Worm (Caenorhabditis elegans) whole organism, young adult: ENCODE data around the gene crb-1.

Experiments
- B0261.1 ChIP-seq: sonication (generic microtip); optimal IDR thresholded peaks from 2 replicates; lab custom pipeline; 2016; ENCODE audit warnings: mild to moderate bottlenecking, missing genetic modification characterization, moderate library complexity, missing compliant biosample characterization
- B0336.3 ChIP-seq: fragments of 200-800 bp; sonication (Bioruptor generic); IDR thresholded peaks from 2 replicates; pipeline ENCODE4 v1.3.6; 2022; ENCODE audit warnings: missing genetic modification characterization, missing compliant biosample characterization
- C06A6.2 ChIP-seq: fragments of 200-800 bp; sonication (Bioruptor generic); conservative IDR thresholded peaks from 2 replicates; pipeline ENCODE4 v1.3.6; 2022; ENCODE audit warnings: missing genetic modification characterization, missing compliant biosample characterization
- F10E7.11 ChIP-seq: sonication (generic microtip); optimal IDR thresholded peaks from 2 replicates; lab custom pipeline; 2017; ENCODE audit warnings: mild to moderate bottlenecking, missing genetic modification characterization, moderate library complexity, missing compliant biosample characterization
- F23B12.7 ChIP-seq: sonication (generic microtip); optimal IDR thresholded peaks from 2 replicates; lab custom pipeline; 2017; ENCODE audit warnings: missing genetic modification characterization, mild to moderate bottlenecking, missing compliant biosample characterization, antibody characterized with exemption, moderate library complexity; ENCODE audit not compliant: insufficient read depth
- F33H1.4 ChIP-seq: fragments of 200-800 bp; sonication (Bioruptor generic); IDR thresholded peaks from 2 replicates; pipeline ENCODE4 v1.3.6; 2022; ENCODE audit warnings: missing genetic modification reagents, missing genetic modification characterization, missing compliant biosample characterization
- F37B4.10 ChIP-seq: fragments of 200-800 bp; sonication (Bioruptor generic); IDR thresholded peaks from 2 replicates; pipeline ENCODE4 v1.3.6; 2022; ENCODE audit warnings: missing genetic modification characterization, missing compliant biosample characterization
- F55B11.4 ChIP-seq: sonication (generic microtip); optimal IDR thresholded peaks from 2 replicates; lab custom pipeline; 2016; ENCODE audit warnings: missing compliant biosample characterization, missing genetic modification characterization, borderline replicate concordance; ENCODE audit not compliant: insufficient read depth
- F57C9.4 ChIP-seq: sonication (generic microtip); optimal IDR thresholded peaks from 2 replicates; lab custom pipeline; 2017; ENCODE audit warnings: mild to moderate bottlenecking, missing genetic modification characterization, missing compliant biosample characterization
- K11D2.4 ChIP-seq: fragments of 200-800 bp; sonication (Bioruptor generic); IDR thresholded peaks from 2 replicates; pipeline ENCODE4 v1.3.6; 2022; ENCODE audit warnings: missing genetic modification reagents, missing genetic modification characterization, missing compliant biosample characterization
- T07F8.4 ChIP-seq: sonication (generic microtip); optimal IDR thresholded peaks from 2 replicates; lab custom pipeline; 2016; ENCODE audit warnings: mild to moderate bottlenecking, missing genetic modification characterization, moderate library complexity, missing compliant biosample characterization
- Y56A3A.18 ChIP-seq: fragments of 200-800 bp; sonication (Bioruptor generic); IDR thresholded peaks from 2 replicates; pipeline ENCODE4 v1.3.6; 2022; ENCODE audit warnings: missing genetic modification reagents, missing genetic modification characterization, missing compliant biosample characterization
- Y67H2A.10 ChIP-seq: fragments of 200-800 bp; sonication (Bioruptor generic); conservative IDR thresholded peaks from 2 replicates; pipeline ENCODE4 v1.3.6; 2022; ENCODE audit warnings: missing genetic modification reagents, missing genetic modification characterization, missing compliant biosample characterization
- ama-1 ChIP-seq, 3 experiments: fragments of 150-350 bp in 1 of 3; sonication (generic microtip) in 2 of 3; optimal IDR thresholded peaks; 2 replicates each; lab custom pipeline; 2014 to 2018; ENCODE audit warnings: missing biosample characterization in 2 of 3, missing genetic modification characterization in 2 of 3, missing genetic modification reagents in 2 of 3
- atf-7 ChIP-seq: sonication (generic microtip); optimal IDR thresholded peaks from 2 replicates; lab custom pipeline; 2017; ENCODE audit warnings: mild to moderate bottlenecking, missing genetic modification characterization, missing compliant biosample characterization
- cebp-2 ChIP-seq: fragments of 200-800 bp; sonication (Bioruptor generic); IDR thresholded peaks from 2 replicates; pipeline ENCODE4 v1.3.6; 2022; ENCODE audit warnings: missing genetic modification characterization, missing compliant biosample characterization
- ceh-100 ChIP-seq: fragments of 200-800 bp; sonication (Bioruptor generic); IDR thresholded peaks from 2 replicates; pipeline ENCODE4 v1.3.6; 2022; ENCODE audit warnings: missing genetic modification reagents, missing genetic modification characterization, missing compliant biosample characterization
- die-1 ChIP-seq: sonication (generic microtip); optimal IDR thresholded peaks from 2 replicates; lab custom pipeline; 2016; ENCODE audit warnings: missing genotype, mild to moderate bottlenecking, missing genetic modification characterization, missing compliant biosample characterization
- hrde-1 ChIP-seq: sonication (generic microtip); optimal IDR thresholded peaks from 2 replicates; lab custom pipeline; 2016; ENCODE audit warnings: missing genetic modification characterization, mild to moderate bottlenecking, missing compliant biosample characterization, moderate library complexity, missing genotype, missing genetic modification reagents, borderline replicate concordance
- lin-26 ChIP-seq: fragments of 200-800 bp; sonication (Bioruptor generic); IDR thresholded peaks from 2 replicates; pipeline ENCODE4 v1.3.6; 2022; ENCODE audit warnings: missing genetic modification reagents, missing genetic modification characterization, missing compliant biosample characterization
- lin-40 ChIP-seq: sonication (generic microtip); optimal IDR thresholded peaks from 2 replicates; lab custom pipeline; 2016; ENCODE audit warnings: missing genetic modification characterization, mild to moderate bottlenecking, missing compliant biosample characterization, missing genotype, missing genetic modification reagents
- nfya-1 ChIP-seq: sonication (generic microtip); optimal IDR thresholded peaks from 2 replicates; lab custom pipeline; 2017; ENCODE audit warnings: antibody characterized with exemption, missing compliant biosample characterization, missing genetic modification characterization, borderline replicate concordance; ENCODE audit not compliant: insufficient read depth
- nhr-27 ChIP-seq: fragments of 200-800 bp; sonication (Bioruptor generic); optimal IDR thresholded peaks from 2 replicates; lab custom pipeline; 2018; ENCODE audit warnings: mild to moderate bottlenecking, missing genetic modification characterization, moderate library complexity, missing compliant biosample characterization
- rpc-1 ChIP-seq, 2 experiments: fragments of 150-350 bp in 1 of 2; sonication (generic microtip) in 1 of 2; optimal IDR thresholded peaks; 2 replicates each; lab custom pipeline; 2014 to 2018; ENCODE audit warnings: missing biosample characterization in 1 of 2, missing genetic modification characterization in 1 of 2, missing genetic modification reagents in 1 of 2, missing genotype in 1 of 2
- sea-2 ChIP-seq: fragments of 200-800 bp; sonication (Bioruptor generic); IDR thresholded peaks from 2 replicates; pipeline ENCODE4 v1.3.6; 2022; ENCODE audit warnings: missing genetic modification characterization, missing compliant biosample characterization
- snpc-1.1 ChIP-seq: sonication (generic microtip); optimal IDR thresholded peaks from 2 replicates; lab custom pipeline; 2017; ENCODE audit warnings: missing genetic modification characterization, mild to moderate bottlenecking, missing compliant biosample characterization, antibody characterized with exemption, moderate library complexity, missing genotype, missing genetic modification reagents; ENCODE audit not compliant: insufficient read depth
- snpc-4 ChIP-seq, 5 experiments: fragments of 150-350 bp in 1 of 5; sonication (generic microtip) in 4 of 5; optimal IDR thresholded peaks; 2 replicates each; lab custom pipeline; 2014 to 2018; ENCODE audit warnings: missing genetic modification characterization in 5 of 5, missing biosample characterization in 3 of 5, antibody characterized with exemption in 2 of 5, mild to moderate bottlenecking in 2 of 5, missing compliant biosample characterization in 2 of 5, missing genotype in 2 of 5, moderate library complexity in 2 of 5, missing genetic modification reagents in 1 of 5
- somi-1 ChIP-seq: fragments of 200-800 bp; sonication (Bioruptor generic); optimal IDR thresholded peaks from 2 replicates; lab custom pipeline; 2018; ENCODE audit warnings: mild to moderate bottlenecking, missing genetic modification characterization, missing compliant biosample characterization
- tbp1 ChIP-seq: fragments of 200-800 bp; sonication (Bioruptor generic); optimal IDR thresholded peaks from 2 replicates; lab custom pipeline; 2018; ENCODE audit warnings: mild to moderate bottlenecking, missing genetic modification characterization, missing compliant biosample characterization
- xnd-1 ChIP-seq: sonication (generic microtip); optimal IDR thresholded peaks from 2 replicates; lab custom pipeline; 2016; ENCODE audit warnings: missing genotype, missing genetic modification reagents, missing genetic modification characterization, missing compliant biosample characterization
- ztf-26 ChIP-seq: sonication (generic microtip); optimal IDR thresholded peaks from 2 replicates; lab custom pipeline; 2017; ENCODE audit warnings: missing genetic modification characterization, missing compliant biosample characterization

crb-1 gene

ce11 chrX:17428803-17429202 is 15.0 kb upstream of the crb-1 start, which contains the start of gene pbo-6:
pbo-6 (plus strand) TSS chrX:17429042.
- TF ChIP-seq snpc-1.1 (tag; lab: Kevin White, UChicago) = no peak
- TF ChIP-seq rpc-1 (optimal IDR thresholded peaks at IDR 0.05; lab: Kevin White, UChicago) = no peak
- TF ChIP-seq rpc-1 (tag; optimal IDR thresholded peaks at IDR 0.05; lab: Kevin White, UChicago) = no peak
- TF ChIP-seq xnd-1 (tag; lab: Kevin White, UChicago) = no peak
- TF ChIP-seq atf-7 (tag; lab: Kevin White, UChicago) = no peak
- TF ChIP-seq Y67H2A.10 = no peak
- TF ChIP-seq F57C9.4 (tag; lab: Kevin White, UChicago) = no peak
- no peak for TF ChIP-seq B0336.3 (GFP tag; lab: Robert Waterston, UW)
- no peak for TF ChIP-seq sea-2 (GFP tag; lab: Robert Waterston, UW)
- no peak for TF ChIP-seq ama-1 (optimal IDR thresholded peaks at IDR 0.05; lab: Kevin White, UChicago)
- no peak for TF ChIP-seq ama-1 (GFP tag; optimal IDR thresholded peaks at IDR 0.05; lab: Kevin White, UChicago)
- TF ChIP-seq snpc-4 (GFP tag; optimal IDR thresholded peaks at IDR 0.05; lab: Kevin White, UChicago) = no peak
- TF ChIP-seq snpc-4 (tag; optimal IDR thresholded peaks at IDR 0.05; lab: Kevin White, UChicago) = no peak
- no peak for TF ChIP-seq F10E7.11 (tag; lab: Kevin White, UChicago)
- no peak for TF ChIP-seq F23B12.7 (tag; lab: Kevin White, UChicago)

ce11 chrX:17427778-17428177 is 14.0 kb upstream of the crb-1 start:
- TF ChIP-seq ceh-100 (GFP tag; lab: Robert Waterston, UW) = no peak
- TF ChIP-seq F37B4.10 = no peak
- 0 out of 2 replicates have a peak, but pooled peaks have one; percentile 30 for TF ChIP-seq lin-26 (GFP tag; lab: Robert Waterston, UW)

ce11 chrX:17426712-17427111 is 12.9 kb upstream of the crb-1 start:
- no peak for TF ChIP-seq die-1
- TF ChIP-seq, all 124 proteins: peak for 0

ce11 chrX:17424595-17424913 is 10.7 kb upstream of the crb-1 start:
- TF ChIP-seq tbp1 (GFP tag; lab: Kevin White, UChicago) = no peak
- TF ChIP-seq F33H1.4 (GFP tag; lab: Robert Waterston, UW) = no peak
- TF ChIP-seq nhr-27 = no peak

ce11 chrX:17423894-17424594 is 10.2 kb upstream of the crb-1 start:
- TF ChIP-seq lin-40 (tag; lab: Kevin White, UChicago) (peak; percentile 2), T07F8.4 (no peak), K11D2.4 (GFP tag; lab: Robert Waterston, UW) (peak; percentile 75), C06A6.2 (GFP tag; lab: Robert Waterston, UW) (no peak), somi-1 (GFP tag; lab: Kevin White, UChicago) (peak; percentile 11), B0261.1 (tag; lab: Kevin White, UChicago) (no peak), F55B11.4 (tag; lab: Kevin White, UChicago) (no peak), cebp-2 (GFP tag; lab: Robert Waterston, UW) (no peak), nfya-1 (tag; lab: Kevin White, UChicago) (no peak), Y56A3A.18 (GFP tag; lab: Robert Waterston, UW) (no peak), hrde-1 (tag; lab: Kevin White, UChicago) (no peak), ztf-26 (tag; lab: Kevin White, UChicago) (peak; percentile 4)
